Fruit fly (Drosophila melanogaster): ENCODE data around the gene CG2278.

Gene CG2278

DNA sequence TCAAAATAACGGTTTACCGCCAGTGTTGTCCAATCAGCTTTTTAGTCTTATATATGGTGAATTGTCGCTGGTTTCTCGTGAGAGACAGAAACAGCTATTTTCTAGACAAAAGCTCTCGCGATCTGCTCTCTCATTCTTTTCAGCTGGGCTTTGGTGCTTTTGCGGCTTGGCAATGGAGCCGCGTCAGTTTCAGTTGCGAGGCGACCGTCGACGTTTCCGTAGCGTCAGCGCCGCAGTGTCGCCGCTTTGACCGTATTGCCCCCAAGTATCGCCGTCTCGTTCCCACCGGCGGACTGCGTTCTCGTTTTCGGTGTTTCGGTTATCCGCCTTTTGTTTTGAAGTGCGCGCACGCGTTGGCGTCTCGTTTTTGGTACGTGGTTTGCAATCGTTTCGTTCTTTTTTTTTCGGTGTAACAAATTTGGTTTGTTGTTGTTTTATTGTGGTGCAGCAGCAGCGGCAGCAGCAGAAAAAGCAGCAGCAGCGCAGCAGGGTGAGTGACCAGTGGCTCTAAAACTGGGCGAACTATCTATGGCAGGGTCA is 23.0 kb upstream of the CG2278 start:
- TF ChIP-seq Eip93F (GFP tag; optimal IDR thresholded peaks at IDR 0.05) (no peak), topi (GFP tag; optimal IDR thresholded peaks at IDR 0.05) (peak; percentile 19), CG3032 (tag; optimal IDR thresholded peaks at IDR 0.05) (no peak), Eip78C (GFP tag) (peak; percentile 71), CG9139 (GFP tag; optimal IDR thresholded peaks at IDR 0.05) (peak; percentile 53), CG6163 (GFP tag; IDR thresholded peaks at IDR 0.05) (peak; percentile 67), CG6808 (GFP tag; optimal IDR thresholded peaks at IDR 0.05) (no peak), CG3919 (GFP tag; optimal IDR thresholded peaks at IDR 0.05) (peak; percentile 37), CG10669 (GFP tag; optimal IDR thresholded peaks at IDR 0.05) (peak; percentile 62), svp (GFP tag) (peak; percentile 98), Sox14 (GFP tag; optimal IDR thresholded peaks at IDR 0.05) (peak; percentile 30), lz (GFP tag; optimal IDR thresholded peaks at IDR 0.05) (peak; percentile 11), ss (GFP tag; optimal IDR thresholded peaks at IDR 0.05) (peak; percentile 13 to 39), eg (GFP tag; IDR thresholded peaks at IDR 0.05) (peak; percentile 61; the same call in 1 of the 3 replicates), CG34406 (GFP tag; optimal IDR thresholded peaks at IDR 0.05) (peak; percentile 8), esn (GFP tag; optimal IDR thresholded peaks at IDR 0.05) (peak; percentile 46), fkh (GFP tag; optimal IDR thresholded peaks at IDR 0.05) (peak; percentile 22), salr (GFP tag; optimal IDR thresholded peaks at IDR 0.05) (no peak), Blimp-1 (GFP tag; optimal IDR thresholded peaks at IDR 0.05) (no peak), Ets21C (GFP tag; optimal IDR thresholded peaks at IDR 0.05) (peak; percentile 1), CG1621 (tag; optimal IDR thresholded peaks at IDR 0.05) (peak; percentile 87), Sox102F (GFP tag; optimal IDR thresholded peaks at IDR 0.05) (peak; percentile 47), Lpt (GFP tag; optimal IDR thresholded peaks at IDR 0.05) (peak; percentile 32), Smox (GFP tag; optimal IDR thresholded peaks at IDR 0.05) (no peak), CG6854 (GFP tag; optimal IDR thresholded peaks at IDR 0.05) (peak; percentile 48), CG15336 (GFP tag; IDR thresholded peaks at IDR 0.05) (peak; percentile 7; the same call in 1 of the 2 replicates), Met (GFP tag; optimal IDR thresholded peaks at IDR 0.05) (peak; percentile 39), cyc (GFP tag; optimal IDR thresholded peaks at IDR 0.05) (peak; percentile 22)

DNA sequence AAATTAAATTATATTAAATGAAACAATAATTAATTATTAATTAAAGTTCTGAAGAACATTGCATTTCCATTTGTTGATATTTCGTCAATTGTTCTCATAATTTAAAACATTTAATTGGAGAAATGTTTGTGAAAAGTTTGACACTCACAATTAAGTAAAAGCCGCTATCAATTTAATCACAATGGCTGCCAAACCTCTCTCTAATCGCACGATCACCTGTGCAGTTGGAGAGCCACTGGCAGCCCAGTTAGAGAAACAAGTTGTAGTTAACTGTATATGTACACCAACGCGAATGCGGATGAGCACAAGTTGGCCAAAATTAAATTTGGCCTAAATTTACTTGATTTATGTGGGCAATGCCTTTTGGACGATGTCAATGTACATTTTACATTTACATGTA is 22.1 kb upstream of the CG2278 start:
- TF ChIP-seq CG3032 (tag; optimal IDR thresholded peaks at IDR 0.05) (no peak), CG8119 (GFP tag; IDR thresholded peaks at IDR 0.05) (no peak), dsx (GFP tag; optimal IDR thresholded peaks at IDR 0.05; ENCODE audit: poor library complexity, severe bottlenecking) (no peak)

DNA sequence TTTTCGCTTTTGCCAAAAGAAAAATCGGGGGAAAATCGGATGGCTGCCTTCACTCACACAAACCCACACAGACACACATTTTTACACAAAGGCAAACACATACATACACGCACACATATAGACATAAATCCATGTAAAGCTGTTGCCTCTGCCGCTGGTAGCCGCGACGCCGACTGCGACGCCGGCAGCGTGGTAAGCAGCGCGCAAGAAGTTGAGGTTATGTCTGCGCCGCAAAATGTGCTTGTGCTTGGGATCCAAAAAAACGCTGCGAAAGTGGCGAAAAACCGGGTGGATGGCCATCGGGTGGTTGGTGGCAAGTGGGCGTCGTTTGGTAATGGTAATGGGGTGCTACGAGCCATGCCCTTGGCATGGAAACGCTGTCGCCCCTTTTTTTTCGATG is 9.8 kb upstream of the CG2278 start:
- TF ChIP-seq svp (GFP tag) (peak; percentile 41), Ets21C (GFP tag; optimal IDR thresholded peaks at IDR 0.05) (no peak), fd59A (GFP tag; optimal IDR thresholded peaks at IDR 0.05) (no peak), pdm3 (GFP tag; optimal IDR thresholded peaks at IDR 0.05) (no peak), CG34406 (GFP tag; optimal IDR thresholded peaks at IDR 0.05) (no peak)

DNA sequence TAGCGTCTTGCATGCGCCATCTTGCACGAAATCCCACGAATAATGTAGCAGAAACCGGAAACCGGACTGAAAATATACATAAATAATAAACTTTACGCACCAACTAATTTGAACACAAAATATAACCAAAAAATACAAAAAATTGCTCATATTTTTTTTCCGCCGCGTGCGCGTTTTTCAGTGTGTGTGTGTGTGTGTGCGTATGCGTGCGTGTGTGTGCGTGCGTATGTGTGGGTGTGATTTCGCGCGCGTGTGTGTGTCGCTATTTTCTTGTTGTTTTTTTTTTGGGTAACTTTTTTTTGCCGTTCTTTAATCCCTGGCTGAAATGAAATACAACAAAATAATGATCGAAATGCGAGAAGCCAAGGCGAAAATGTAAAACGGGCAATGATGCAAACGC is 8.9 kb upstream of the CG2278 start:
- TF ChIP-seq Sox14 (GFP tag; optimal IDR thresholded peaks at IDR 0.05) (no peak), CG34406 (GFP tag; optimal IDR thresholded peaks at IDR 0.05) (no peak), Eip75B (GFP tag; optimal IDR thresholded peaks at IDR 0.05) (no peak), Eip78C (GFP tag) (no peak), svp (GFP tag) (no peak), Gug (GFP tag; IDR thresholded peaks at IDR 0.05) (no peak), fd85E (GFP tag; optimal IDR thresholded peaks at IDR 0.05) (no peak), achi (GFP tag; optimal IDR thresholded peaks at IDR 0.05) (no peak), Met (GFP tag; optimal IDR thresholded peaks at IDR 0.05) (no peak), CG8319 (GFP tag; optimal IDR thresholded peaks at IDR 0.05) (no peak), CG6276 (GFP tag; optimal IDR thresholded peaks at IDR 0.05) (no peak), dac (GFP tag; optimal IDR thresholded peaks at IDR 0.05) (no peak)
